Worm (Caenorhabditis elegans) whole organism, early embryonic: ENCODE results near the gene Y51B9A.6.

Source experiments
- F13C5.2 ChIP-seq: sonication (generic microtip); optimal IDR thresholded peaks from 2 replicates; lab custom pipeline; 2017; ENCODE audit warnings: mild to moderate bottlenecking, missing genetic modification characterization, inconsistent platforms, missing compliant biosample characterization
- aly-1 ChIP-seq: sonication (generic microtip); optimal IDR thresholded peaks from 2 replicates; lab custom pipeline; 2016; ENCODE audit warnings: missing genetic modification characterization, missing compliant biosample characterization
- ama-1 ChIP-seq: fragments of 150-350 bp; optimal IDR thresholded peaks from 2 replicates; lab custom pipeline; 2014
- ceh-13 ChIP-seq: fragments of 200-800 bp; sonication (Bioruptor generic); optimal IDR thresholded peaks from 2 replicates; lab custom pipeline; 2018; ENCODE audit warnings: mild to moderate bottlenecking, missing genetic modification characterization, missing compliant biosample characterization
- flt-1 ChIP-seq: fragments of 200-800 bp; sonication (Bioruptor generic); IDR thresholded peaks from 2 replicates; pipeline ENCODE4 v1.3.6; 2022; ENCODE audit warnings: missing genetic modification characterization, missing compliant biosample characterization
- hmbx-1 ChIP-seq: sonication (generic microtip); optimal IDR thresholded peaks from 2 replicates; lab custom pipeline; 2016; ENCODE audit warnings: mild to moderate bottlenecking, missing genetic modification characterization, missing compliant biosample characterization
- hmg-4 ChIP-seq: fragments of 200-800 bp; sonication (Bioruptor generic); optimal IDR thresholded peaks from 2 replicates; lab custom pipeline; 2018; ENCODE audit warnings: mild to moderate bottlenecking, missing genetic modification characterization, missing compliant biosample characterization
- hnd-1 ChIP-seq: sonication (generic microtip); optimal IDR thresholded peaks from 2 replicates; lab custom pipeline; 2016; ENCODE audit warnings: missing genetic modification characterization, missing compliant biosample characterization
- pes-1 ChIP-seq: fragments of 200-800 bp; sonication (Bioruptor generic); IDR thresholded peaks from 2 replicates; pipeline ENCODE4 v1.3.6; 2022; ENCODE audit warnings: missing genetic modification reagents, missing genetic modification characterization, missing compliant biosample characterization
- scrt-1 ChIP-seq: fragments of 200-800 bp; sonication (Bioruptor generic); IDR thresholded peaks from 2 replicates; pipeline ENCODE4 v1.3.6; 2022; ENCODE audit warnings: missing genetic modification characterization, missing compliant biosample characterization
- sea-1 ChIP-seq: fragments of 200-800 bp; sonication (Bioruptor generic); conservative IDR thresholded peaks from 2 replicates; pipeline ENCODE4 v1.3.6; 2022; ENCODE audit warnings: missing genetic modification characterization, missing compliant biosample characterization
- tbx-11 ChIP-seq: fragments of 200-800 bp; sonication (Bioruptor generic); IDR thresholded peaks from 2 replicates; pipeline ENCODE4 v1.3.6; 2022; ENCODE audit warnings: missing genetic modification characterization, missing compliant biosample characterization
- tbx-37 ChIP-seq: fragments of 200-800 bp; sonication (Bioruptor generic); conservative IDR thresholded peaks from 2 replicates; pipeline ENCODE4 v1.3.6; 2022; ENCODE audit warnings: missing genetic modification reagents, missing genetic modification characterization, missing compliant biosample characterization
- tra-4 ChIP-seq: sonication (generic microtip); optimal IDR thresholded peaks from 2 replicates; lab custom pipeline; 2017; ENCODE audit warnings: missing genetic modification characterization, missing compliant biosample characterization

DNA sequence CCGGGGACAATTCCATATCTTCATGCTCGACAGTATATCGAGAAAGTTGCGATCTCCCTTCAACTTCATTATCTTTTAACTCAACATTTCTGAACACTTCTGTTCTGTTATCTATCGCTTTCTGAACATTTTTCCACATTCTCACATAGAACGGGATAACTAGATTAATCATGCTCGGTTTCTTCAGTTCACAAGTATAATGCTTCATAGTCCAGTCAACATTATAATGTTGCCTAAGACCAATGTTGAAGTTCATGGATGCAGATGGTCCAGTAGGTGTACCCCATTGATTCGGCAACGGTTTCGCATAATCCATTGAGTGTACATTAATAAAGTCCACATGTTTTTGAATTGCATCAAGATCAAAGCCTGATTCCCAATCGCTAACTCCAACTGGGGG lies 35.9 kb upstream of the Y51B9A.6 start:
- TF ChIP-seq ama-1 (lab: Kevin White, UChicago) (no peak), flt-1 (no peak), pes-1 (no peak), hmg-4 (GFP tag; lab: Kevin White, UChicago) (no peak), sea-1 (GFP tag; lab: Robert Waterston, UW) (no peak), aly-1 (tag; lab: Kevin White, UChicago) (no peak), tbx-37 (GFP tag; lab: Robert Waterston, UW) (no peak), scrt-1 (GFP tag; lab: Robert Waterston, UW) (no peak), ceh-13 (GFP tag; lab: Kevin White, UChicago) (no peak), hnd-1 (tag; lab: Kevin White, UChicago) (no peak), F13C5.2 (no peak), hmbx-1 (tag; lab: Kevin White, UChicago) (no peak), tbx-11 (GFP tag; lab: Robert Waterston, UW) (no peak), tra-4 (tag; lab: Kevin White, UChicago) (no peak)
